Worm (Caenorhabditis elegans): ENCODE measurements around the gene Y62E10A.3.

ce11 chrIV:13313156-13313555, 46.9 kb downstream of the Y62E10A.3 start:
- TF ChIP-seq ztf-11 (tag; optimal IDR thresholded peaks at IDR 0.05): no peak
- TF ChIP-seq unc-62 (GFP tag; optimal IDR thresholded peaks at IDR 0.05): no peak
- no peak for TF ChIP-seq nhr-12 (tag; optimal IDR thresholded peaks at IDR 0.05)
- no peak for TF ChIP-seq ama-1 (optimal IDR thresholded peaks at IDR 0.05)
- no peak for TF ChIP-seq fkh-4 (tag; optimal IDR thresholded peaks at IDR 0.05; ENCODE audit: borderline replicate concordance)
- TF ChIP-seq lin-35 (GFP tag; optimal IDR thresholded peaks at IDR 0.05): no peak
- no peak for TF ChIP-seq jun-1 (tag; optimal IDR thresholded peaks at IDR 0.05)
